Fruit fly (Drosophila melanogaster) whole organism, prepupa: ENCODE results near the gene CG6834.

Experiments
- CG10631 ChIP-seq: fragments of 200-800 bp; sonication (Bioruptor generic); optimal IDR thresholded peaks from 2 replicates; lab custom pipeline; 2016; ENCODE audit warnings: missing biosample characterization, missing genetic modification characterization
- CG11294 ChIP-seq: fragments of 200-800 bp; sonication (Bioruptor generic); IDR thresholded peaks from 2 replicates; pipeline ENCODE4 v1.3.6; 2022; ENCODE audit warnings: missing biosample characterization, missing genetic modification characterization
- CG15336 ChIP-seq: fragments of 200-800 bp; sonication (Bioruptor generic); IDR thresholded peaks from 2 replicates; pipeline ENCODE4 v1.3.6; 2022; ENCODE audit warnings: missing biosample characterization, missing genetic modification characterization
- CG1621 ChIP-seq: fragments of 200-800 bp; sonication (Bioruptor generic); optimal IDR thresholded peaks from 3 replicates; lab custom pipeline; 2018; ENCODE audit warnings: missing biosample characterization, mild to moderate bottlenecking, missing genetic modification characterization
- CG16779 ChIP-seq: fragments of 200-800 bp; sonication (Bioruptor generic); optimal IDR thresholded peaks from 3 replicates; lab custom pipeline; 2017; ENCODE audit warnings: missing biosample characterization, mild to moderate bottlenecking, missing genetic modification characterization
- CG3032 ChIP-seq: fragments of 200-800 bp; optimal IDR thresholded peaks from 2 replicates; lab custom pipeline; 2019; ENCODE audit warnings: missing biosample characterization, mild to moderate bottlenecking, missing genetic modification characterization, moderate library complexity
- CG31627 ChIP-seq: fragments of 200-800 bp; sonication (Bioruptor generic); optimal IDR thresholded peaks from 3 replicates; lab custom pipeline; 2016; ENCODE audit warnings: missing biosample characterization, missing genetic modification characterization
- CG32006 ChIP-seq: fragments of 200-800 bp; sonication (Bioruptor generic); optimal IDR thresholded peaks from 3 replicates; lab custom pipeline; 2017; ENCODE audit warnings: missing biosample characterization, mild to moderate bottlenecking, missing genetic modification characterization
- CG34406 ChIP-seq: fragments of 200-800 bp; sonication (Bioruptor generic); optimal IDR thresholded peaks from 3 replicates; lab custom pipeline; 2016; ENCODE audit warnings: missing biosample characterization, missing genetic modification characterization
- CG3919 ChIP-seq: fragments of 200-800 bp; sonication (Bioruptor generic); optimal IDR thresholded peaks from 3 replicates; lab custom pipeline; 2016; ENCODE audit warnings: missing biosample characterization, missing genetic modification characterization
- CG6276 ChIP-seq: fragments of 200-800 bp; sonication (Bioruptor generic); optimal IDR thresholded peaks from 2 replicates; lab custom pipeline; 2017; ENCODE audit warnings: missing biosample characterization, mild to moderate bottlenecking, missing genetic modification characterization
- CG6792 ChIP-seq: fragments of 200-800 bp; sonication (Bioruptor generic); optimal IDR thresholded peaks from 3 replicates; lab custom pipeline; 2016; ENCODE audit warnings: missing biosample characterization, missing genetic modification characterization
- CG7368 ChIP-seq: fragments of 200-800 bp; sonication (Bioruptor generic); optimal IDR thresholded peaks from 3 replicates; lab custom pipeline; 2016; ENCODE audit warnings: missing biosample characterization, missing genetic modification characterization
- CG8119 ChIP-seq: fragments of 200-800 bp; sonication (Bioruptor generic); IDR thresholded peaks from 3 replicates; pipeline ENCODE4 v1.3.6; 2022; ENCODE audit warnings: missing biosample characterization, missing genetic modification characterization
- CG8319 ChIP-seq: fragments of 200-800 bp; sonication (Bioruptor generic); optimal IDR thresholded peaks from 3 replicates; lab custom pipeline; 2016; ENCODE audit warnings: missing biosample characterization, missing genetic modification characterization
- CG9139 ChIP-seq: fragments of 200-800 bp; sonication (Bioruptor generic); optimal IDR thresholded peaks from 3 replicates; lab custom pipeline; 2017; ENCODE audit warnings: missing biosample characterization, mild to moderate bottlenecking, missing genetic modification characterization
- Eip75B ChIP-seq: fragments of 200-800 bp; sonication (Bioruptor generic); optimal IDR thresholded peaks from 3 replicates; lab custom pipeline; 2016; ENCODE audit warnings: missing biosample characterization, missing genetic modification characterization
- Eip78C ChIP-seq: fragments of 200-800 bp; sonication (Bioruptor generic); peaks from one replicate; lab custom pipeline; 2016; ENCODE audit warnings: missing biosample characterization, missing genetic modification characterization
- Eip93F ChIP-seq: fragments of 200-800 bp; sonication (Bioruptor generic); optimal IDR thresholded peaks from 2 replicates; lab custom pipeline; 2016; ENCODE audit warnings: missing biosample characterization, mild to moderate bottlenecking, missing genetic modification characterization
- Ets21C ChIP-seq: fragments of 200-800 bp; sonication (Bioruptor generic); optimal IDR thresholded peaks from 3 replicates; lab custom pipeline; 2016; ENCODE audit warnings: missing biosample characterization, missing genetic modification characterization
- Gug ChIP-seq: fragments of 200-800 bp; sonication (Bioruptor generic); IDR thresholded peaks from 2 replicates; pipeline ENCODE4 v1.3.6; 2022; ENCODE audit warnings: missing biosample characterization, missing genetic modification characterization
- Hr38 ChIP-seq: sonication (Bioruptor generic); optimal IDR thresholded peaks from 2 replicates; lab custom pipeline; 2016; ENCODE audit warnings: missing biosample characterization, missing genetic modification characterization
- Hr39 ChIP-seq: fragments of 200-800 bp; sonication (Bioruptor generic); optimal IDR thresholded peaks from 2 replicates; lab custom pipeline; 2016; ENCODE audit warnings: missing biosample characterization, missing genetic modification characterization
- Hr4 ChIP-seq: fragments of 200-800 bp; sonication (Bioruptor generic); optimal IDR thresholded peaks from 3 replicates; lab custom pipeline; 2016; ENCODE audit warnings: missing biosample characterization, missing genetic modification characterization
- Lpt ChIP-seq: fragments of 200-800 bp; sonication (Bioruptor generic); optimal IDR thresholded peaks from 3 replicates; lab custom pipeline; 2016; ENCODE audit warnings: missing biosample characterization, missing genetic modification characterization
- Met ChIP-seq: fragments of 200-800 bp; sonication (Bioruptor generic); optimal IDR thresholded peaks from 3 replicates; lab custom pipeline; 2016; ENCODE audit warnings: missing biosample characterization, missing genetic modification characterization
- OdsH ChIP-seq: fragments of 200-800 bp; sonication (Bioruptor generic); optimal IDR thresholded peaks from 3 replicates; lab custom pipeline; 2016; ENCODE audit warnings: missing biosample characterization, missing genetic modification characterization
- Sox102F ChIP-seq: fragments of 200-800 bp; sonication (Bioruptor generic); optimal IDR thresholded peaks from 2 replicates; lab custom pipeline; 2016; ENCODE audit warnings: missing biosample characterization, mild to moderate bottlenecking, missing genetic modification characterization
- Sox14 ChIP-seq: fragments of 200-800 bp; sonication (Bioruptor generic); optimal IDR thresholded peaks from 3 replicates; lab custom pipeline; 2016; ENCODE audit warnings: missing biosample characterization, missing genetic modification characterization
- Sox15 ChIP-seq: fragments of 200-800 bp; sonication (Bioruptor generic); optimal IDR thresholded peaks from 3 replicates; lab custom pipeline; 2016; ENCODE audit warnings: missing biosample characterization, missing genetic modification characterization
- achi ChIP-seq: fragments of 200-800 bp; sonication (Bioruptor generic); optimal IDR thresholded peaks from 3 replicates; lab custom pipeline; 2016; ENCODE audit warnings: missing biosample characterization, missing genetic modification characterization
- acj6 ChIP-seq: fragments of 200-800 bp; sonication (Bioruptor generic); optimal IDR thresholded peaks from 3 replicates; lab custom pipeline; 2016; ENCODE audit warnings: missing biosample characterization, missing genetic modification characterization
- cyc ChIP-seq: fragments of 200-800 bp; sonication (Bioruptor generic); optimal IDR thresholded peaks from 3 replicates; lab custom pipeline; 2016; ENCODE audit warnings: missing biosample characterization, missing genetic modification characterization
- dac ChIP-seq: fragments of 200-800 bp; sonication (Bioruptor generic); optimal IDR thresholded peaks from 2 replicates; lab custom pipeline; 2017; ENCODE audit warnings: missing biosample characterization, mild to moderate bottlenecking, missing genetic modification characterization
- dsx ChIP-seq: fragments of 200-800 bp; optimal IDR thresholded peaks from 3 replicates; lab custom pipeline; 2019; ENCODE audit warnings: missing biosample characterization, mild to moderate bottlenecking, missing genetic modification characterization, moderate library complexity; ENCODE audit not compliant: poor library complexity, severe bottlenecking
- esn ChIP-seq: fragments of 200-800 bp; sonication (Bioruptor generic); optimal IDR thresholded peaks from 2 replicates; lab custom pipeline; 2016; ENCODE audit warnings: missing biosample characterization, mild to moderate bottlenecking, missing genetic modification characterization, moderate library complexity
- fkh ChIP-seq: fragments of 200-800 bp; sonication (Bioruptor generic); optimal IDR thresholded peaks from 3 replicates; lab custom pipeline; 2017; ENCODE audit warnings: missing biosample characterization, mild to moderate bottlenecking, missing genetic modification characterization, moderate library complexity
- lz ChIP-seq: fragments of 200-800 bp; sonication (Bioruptor generic); optimal IDR thresholded peaks from 3 replicates; lab custom pipeline; 2016; ENCODE audit warnings: missing biosample characterization, missing genetic modification characterization
- pdm3 ChIP-seq: fragments of 200-800 bp; sonication (Bioruptor generic); optimal IDR thresholded peaks from 3 replicates; lab custom pipeline; 2016; ENCODE audit warnings: missing biosample characterization, missing genetic modification characterization
- salr ChIP-seq, 2 experiments: fragments of 200-800 bp; sonication (Bioruptor generic); optimal IDR thresholded peaks; 3 replicates each; lab custom pipeline; 2016 to 2018; ENCODE audit warnings: missing biosample characterization in 2 of 2, missing genetic modification characterization in 2 of 2, mild to moderate bottlenecking in 1 of 2
- ss ChIP-seq, 2 experiments: fragments of 200-800 bp; sonication (Bioruptor generic); optimal IDR thresholded peaks; 2 replicates in 1 of 2; 3 replicates in 1 of 2; lab custom pipeline; 2017 to 2018; ENCODE audit warnings: mild to moderate bottlenecking in 2 of 2, missing biosample characterization in 2 of 2, missing genetic modification characterization in 2 of 2, moderate library complexity in 1 of 2
- svp ChIP-seq: fragments of 200-800 bp; sonication (Bioruptor generic); peaks from one replicate; lab custom pipeline; 2016; ENCODE audit warnings: missing biosample characterization, missing genetic modification characterization
- topi ChIP-seq: fragments of 200-800 bp; sonication (Bioruptor generic); optimal IDR thresholded peaks from 3 replicates; lab custom pipeline; 2016; ENCODE audit warnings: missing biosample characterization, missing genetic modification characterization

Gene CG6834

DNA sequence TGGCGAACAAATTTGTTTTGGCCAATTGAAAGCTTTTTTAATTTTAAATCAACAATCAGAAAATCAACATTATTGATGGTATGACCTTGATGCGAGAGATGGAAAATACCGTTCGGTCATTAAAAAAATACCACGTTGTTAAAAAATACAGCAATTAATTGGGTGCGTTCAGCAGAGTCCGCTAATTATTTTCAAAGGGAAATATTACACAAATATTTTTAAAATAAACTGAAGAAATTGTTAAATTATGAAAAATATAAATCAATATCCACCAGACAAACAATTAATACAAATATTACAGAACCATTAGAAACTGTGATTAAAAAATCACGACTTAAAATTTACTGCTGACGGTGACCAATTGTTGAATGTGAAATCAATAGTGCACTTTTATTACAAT is 9.9 kb downstream of the CG6834 start, which contains the start of gene CG18476 (continued):
- TF ChIP-seq cyc = peak; percentile 91
- TF ChIP-seq Hr39 (GFP tag; lab: Kevin White, UChicago) = peak; percentile 88
- peak; percentile 86 for TF ChIP-seq CG1621
- peak; percentile 3 for TF ChIP-seq Eip93F (GFP tag; lab: Kevin White, UChicago)
- peak; percentile 92 for TF ChIP-seq Sox14 (GFP tag; lab: Kevin White, UChicago)
- peak; percentile 75 for TF ChIP-seq CG8319 (GFP tag; lab: Kevin White, UChicago)
- peak; percentile 90 for TF ChIP-seq topi (GFP tag; lab: Kevin White, UChicago)
- peak; percentile 95 for TF ChIP-seq Gug
- TF ChIP-seq CG3032 (tag; lab: Kevin White, UChicago) = peak; percentile 97
- TF ChIP-seq ss (GFP tag; optimal IDR thresholded peaks at IDR 0.05; lab: Kevin White, UChicago) = peak in 1 of 2 experiments; percentile 90
- TF ChIP-seq Hr38 (GFP tag; lab: Kevin White, UChicago) = no peak
- TF ChIP-seq Eip78C = peak; percentile 99
- TF ChIP-seq Lpt (GFP tag; lab: Kevin White, UChicago) = peak; percentile 89
- peak; percentile 72 for TF ChIP-seq dac (GFP tag; lab: Kevin White, UChicago)
- peak; percentile 88 for TF ChIP-seq CG6792 (GFP tag; lab: Kevin White, UChicago)
- TF ChIP-seq, all 60 proteins: peak for 56

DNA sequence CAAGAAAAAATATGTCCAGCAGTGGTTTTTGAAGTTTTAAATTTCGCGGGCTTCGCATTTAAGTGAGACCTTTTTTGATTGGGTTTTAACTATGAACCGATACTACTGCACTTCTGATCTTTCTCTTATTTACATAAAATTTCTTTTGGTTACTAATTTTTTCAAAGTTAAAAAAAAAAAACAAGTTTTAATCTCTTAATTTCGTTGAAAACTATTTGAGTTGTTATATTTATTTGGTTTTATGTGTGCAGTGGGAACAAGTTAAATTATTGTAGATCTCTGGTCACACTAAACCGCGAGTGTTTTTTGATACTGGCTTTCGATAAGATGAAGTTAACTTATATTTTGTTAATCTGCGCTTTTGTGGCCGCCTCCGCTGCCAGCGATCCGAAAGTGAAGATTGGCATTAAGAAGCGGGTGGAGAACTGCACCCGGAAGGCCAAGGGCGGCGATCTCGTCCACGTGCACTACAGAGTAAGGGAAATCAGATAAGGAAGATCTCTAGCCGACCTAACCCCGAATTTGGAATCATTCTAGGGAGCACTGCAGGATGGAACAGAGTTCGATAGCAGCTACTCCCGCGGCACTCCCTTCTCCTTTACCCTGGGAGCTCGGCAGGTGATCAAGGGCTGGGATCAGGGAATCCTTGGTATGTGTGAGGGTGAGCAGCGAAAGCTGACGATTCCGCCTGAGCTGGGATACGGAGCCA is 13.8 kb downstream of the CG6834 start, which contains the start of gene CG14715:
CG14715 (plus strand) TSS at position 267 of the 709 bp plus-strand sequence.
- peak; percentile 31 for TF ChIP-seq CG10631 (GFP tag; lab: Kevin White, UChicago)
- TF ChIP-seq CG11294 (GFP tag; lab: Robert Waterston, UW) = no peak; the same call in 1 of the 2 replicates
- no peak for TF ChIP-seq Eip93F (GFP tag; lab: Kevin White, UChicago)
- TF ChIP-seq Sox15 = peak; percentile 6
- no peak for TF ChIP-seq dsx (GFP tag; lab: Kevin White, UChicago)
- peak; percentile 19 for TF ChIP-seq Ets21C (GFP tag; lab: Kevin White, UChicago)
- TF ChIP-seq acj6 (GFP tag; lab: Kevin White, UChicago) = peak; percentile 30
- TF ChIP-seq salr (GFP tag; optimal IDR thresholded peaks at IDR 0.05; lab: Kevin White, UChicago) = no peak
- TF ChIP-seq CG6276 (GFP tag; lab: Kevin White, UChicago) = no peak
- TF ChIP-seq CG34406 = no peak
- TF ChIP-seq CG6792 (GFP tag; lab: Kevin White, UChicago) = peak; percentile 17
- peak; percentile 64 for TF ChIP-seq Sox14 (GFP tag; lab: Kevin White, UChicago)
- no peak for TF ChIP-seq ss (GFP tag; optimal IDR thresholded peaks at IDR 0.05; lab: Kevin White, UChicago)
- peak; percentile 57 for TF ChIP-seq Hr39 (GFP tag; lab: Kevin White, UChicago)
- peak; percentile 59 for TF ChIP-seq esn (GFP tag; lab: Kevin White, UChicago)
- peak; percentile 47 for TF ChIP-seq lz (GFP tag; lab: Kevin White, UChicago)
- TF ChIP-seq topi (GFP tag; lab: Kevin White, UChicago) = peak; percentile 44
- TF ChIP-seq CG8119 = no peak
- peak; percentile 19 for TF ChIP-seq CG3919 (GFP tag; lab: Kevin White, UChicago)
- TF ChIP-seq CG3032 (tag; lab: Kevin White, UChicago) = peak; percentile 22
- TF ChIP-seq CG15336 (GFP tag; lab: Robert Waterston, UW) = no peak
- no peak for TF ChIP-seq CG9139 (GFP tag; lab: Kevin White, UChicago)
- no peak for TF ChIP-seq Sox102F (GFP tag; lab: Kevin White, UChicago)
- TF ChIP-seq Hr4 (GFP tag; lab: Kevin White, UChicago) = no peak
- TF ChIP-seq svp = peak; percentile 94
- peak; percentile 27 for TF ChIP-seq Eip75B (GFP tag; lab: Kevin White, UChicago)
- TF ChIP-seq fkh = peak; percentile 33
- TF ChIP-seq cyc = peak; percentile 39
- no peak for TF ChIP-seq Met (GFP tag; lab: Kevin White, UChicago)
- peak; percentile 65 for TF ChIP-seq Eip78C
- no peak for TF ChIP-seq achi (GFP tag; lab: Kevin White, UChicago)
- no peak for TF ChIP-seq Hr38 (GFP tag; lab: Kevin White, UChicago)
- TF ChIP-seq CG16779 (tag; lab: Kevin White, UChicago) = no peak
- TF ChIP-seq CG1621 = no peak
- TF ChIP-seq CG31627 (GFP tag; lab: Kevin White, UChicago) = peak; percentile 65
- no peak for TF ChIP-seq OdsH (GFP tag; lab: Kevin White, UChicago)
- no peak for TF ChIP-seq CG32006
- no peak for TF ChIP-seq pdm3 (GFP tag; lab: Kevin White, UChicago)
- no peak for TF ChIP-seq CG7368 (GFP tag; lab: Kevin White, UChicago)
